Fruit fly (Drosophila melanogaster): Measurements from ENCODE around the gene hry.
A peak's percentile ranks its signal among the peaks of the same experiment; 100 is the strongest.

- no peak for TF ChIP-seq CG8159 (tag; optimal IDR thresholded peaks at IDR 0.05)
- no peak for TF ChIP-seq Snoo (tag; optimal IDR thresholded peaks at IDR 0.05)
- no peak for TF ChIP-seq CG10348 (GFP tag; IDR thresholded peaks at IDR 0.05)
- no peak for TF ChIP-seq CG12605 (GFP tag; IDR thresholded peaks at IDR 0.05)
- TF ChIP-seq Ets98B (GFP tag; IDR thresholded peaks at IDR 0.05): no peak
- TF ChIP-seq fd96Ca (GFP tag; IDR thresholded peaks at IDR 0.05): no peak
- TF ChIP-seq rn (GFP tag; IDR thresholded peaks at IDR 0.05): no peak
- no peak for TF ChIP-seq CG9948 (tag; optimal IDR thresholded peaks at IDR 0.05)
- no peak for TF ChIP-seq D1 (tag; optimal IDR thresholded peaks at IDR 0.05)
- TF ChIP-seq CG32121 (GFP tag; IDR thresholded peaks at IDR 0.05): no peak
- TF ChIP-seq CG17806 (tag; optimal IDR thresholded peaks at IDR 0.05): no peak
- TF ChIP-seq CG14655 (GFP tag; optimal IDR thresholded peaks at IDR 0.05): no peak
- no peak for TF ChIP-seq EcR (GFP tag; optimal IDR thresholded peaks at IDR 0.05)
- peak; percentile 37; the same call in 1 of the 3 replicates for TF ChIP-seq CG4496 (GFP tag; IDR thresholded peaks at IDR 0.05)
These were observed 23.5 kb upstream of the hry start for dm6 chr3L:8651876-8652571.

Data from whole organism, pupa.